Fruit fly (Drosophila melanogaster): Measurements from ENCODE around the gene mRpL23.

DNA sequence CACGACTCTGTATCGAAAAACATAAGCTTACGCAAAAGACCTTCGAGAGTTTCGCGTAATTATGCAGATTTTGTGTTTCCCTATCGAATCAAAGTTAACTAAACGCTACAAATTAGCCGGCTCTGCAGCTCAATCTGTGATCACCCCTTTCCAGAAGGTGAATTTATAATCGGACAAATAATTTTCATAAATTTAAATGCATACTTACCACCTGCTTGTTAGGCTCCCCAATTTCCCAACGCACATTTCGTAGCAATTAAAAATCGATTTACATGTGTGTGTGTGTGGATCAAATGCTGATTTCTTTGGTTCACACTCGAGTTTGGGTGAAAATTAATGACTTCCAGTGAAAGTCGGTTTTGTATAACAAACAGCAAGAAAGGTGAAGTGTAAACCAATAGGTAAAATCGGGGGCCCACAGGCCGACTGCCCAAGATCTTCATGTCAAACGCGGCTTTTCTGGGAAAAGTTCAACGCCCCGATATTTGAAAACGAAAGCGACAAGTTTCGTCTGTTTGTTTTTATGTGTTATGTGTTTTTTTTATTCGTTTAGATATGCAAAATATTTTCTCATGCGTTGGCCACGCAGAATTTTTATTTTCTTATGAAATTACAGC, 24.2 kb upstream of the mRpL23 start:
- no peak for TF ChIP-seq ttk (optimal IDR thresholded peaks at IDR 0.05)
- no peak for TF ChIP-seq h (optimal IDR thresholded peaks at IDR 0.05)
- no peak for TF ChIP-seq psq (optimal IDR thresholded peaks at IDR 0.05)

Measured in Kc167 (cell line).